Fruit fly (Drosophila melanogaster) whole organism, larva: ENCODE results near the gene CG13247.

ENCODE experiments used
- noc ChIP-seq: fragments of 200-800 bp; sonication (Bioruptor generic); optimal IDR thresholded peaks from 3 replicates; lab custom pipeline; 2019; ENCODE audit warnings: missing biosample characterization, mild to moderate bottlenecking, missing genetic modification characterization, moderate library complexity

CG13247 gene

DNA sequence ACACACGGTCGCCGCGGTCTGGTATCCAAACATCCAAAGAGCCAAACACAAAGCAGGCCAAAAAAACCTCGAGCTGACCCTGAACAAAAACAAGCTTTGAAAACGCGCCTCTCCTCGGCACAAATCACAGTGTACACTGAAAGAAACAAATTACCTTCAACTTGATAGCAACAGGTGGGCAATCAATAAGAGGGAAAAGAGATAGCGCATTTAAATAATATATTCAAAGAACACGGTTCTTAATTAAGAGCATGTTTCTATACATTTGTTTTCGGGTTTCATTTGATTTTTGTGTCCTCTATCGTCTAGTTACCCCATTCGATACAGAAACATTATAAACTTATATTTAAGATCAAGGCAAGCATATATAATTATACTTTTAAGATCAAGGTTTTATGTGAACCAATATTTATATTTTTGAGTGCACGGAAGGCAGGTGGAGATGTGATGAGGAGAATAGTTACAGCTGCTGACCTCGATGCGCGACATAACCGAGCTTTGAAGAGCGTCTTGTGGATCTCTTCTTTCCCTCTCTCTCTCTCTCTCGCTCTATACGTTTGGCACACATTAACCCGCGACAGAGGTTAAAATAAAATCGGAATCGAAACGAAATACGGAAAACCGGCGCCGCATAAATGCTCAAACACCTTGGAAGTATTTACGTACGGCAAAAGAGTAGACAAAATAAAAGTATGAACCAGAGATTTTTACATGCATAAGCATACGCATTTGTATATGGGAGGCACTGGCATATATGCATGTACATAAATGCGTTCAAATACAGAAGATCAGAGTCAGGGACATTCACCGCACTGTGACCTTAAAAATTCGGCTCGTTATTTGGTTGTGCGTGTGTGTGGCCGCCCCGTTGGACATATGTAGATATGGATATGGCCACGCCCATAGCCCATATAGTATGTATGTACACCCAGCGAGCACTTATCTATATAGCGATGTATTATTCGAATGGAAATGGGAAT lies 28.4 kb downstream of the CG13247 start:
- TF ChIP-seq noc (tag; lab: Kevin White, UChicago): peak; percentile 75

- TF ChIP-seq noc (tag; lab: Kevin White, UChicago): peak; percentile 83
Observed at dm6 chr3L:20399550-20400109, 29.5 kb downstream of the CG13247 start.

DNA sequence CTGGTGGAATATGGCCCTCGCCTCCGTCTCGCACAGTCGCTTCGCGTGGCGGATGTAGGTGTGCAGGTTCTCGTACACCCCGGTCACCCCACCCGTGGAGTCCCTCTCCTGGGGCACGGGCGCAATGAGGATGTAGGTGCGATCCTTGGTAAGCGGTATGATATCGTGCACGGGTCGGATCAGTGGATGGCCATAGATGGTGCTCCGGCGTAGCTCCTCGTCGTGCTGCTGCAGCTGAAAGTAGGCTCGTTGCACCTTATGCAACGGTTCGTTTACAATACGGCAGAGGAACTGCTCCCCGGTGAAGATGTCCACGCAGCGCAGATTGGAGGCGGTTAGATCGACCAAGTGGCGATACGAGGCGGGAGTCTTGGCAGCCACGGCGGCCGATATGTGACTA lies 30.4 kb downstream of the CG13247 start:
- no peak for TF ChIP-seq noc (tag; lab: Kevin White, UChicago)

DNA sequence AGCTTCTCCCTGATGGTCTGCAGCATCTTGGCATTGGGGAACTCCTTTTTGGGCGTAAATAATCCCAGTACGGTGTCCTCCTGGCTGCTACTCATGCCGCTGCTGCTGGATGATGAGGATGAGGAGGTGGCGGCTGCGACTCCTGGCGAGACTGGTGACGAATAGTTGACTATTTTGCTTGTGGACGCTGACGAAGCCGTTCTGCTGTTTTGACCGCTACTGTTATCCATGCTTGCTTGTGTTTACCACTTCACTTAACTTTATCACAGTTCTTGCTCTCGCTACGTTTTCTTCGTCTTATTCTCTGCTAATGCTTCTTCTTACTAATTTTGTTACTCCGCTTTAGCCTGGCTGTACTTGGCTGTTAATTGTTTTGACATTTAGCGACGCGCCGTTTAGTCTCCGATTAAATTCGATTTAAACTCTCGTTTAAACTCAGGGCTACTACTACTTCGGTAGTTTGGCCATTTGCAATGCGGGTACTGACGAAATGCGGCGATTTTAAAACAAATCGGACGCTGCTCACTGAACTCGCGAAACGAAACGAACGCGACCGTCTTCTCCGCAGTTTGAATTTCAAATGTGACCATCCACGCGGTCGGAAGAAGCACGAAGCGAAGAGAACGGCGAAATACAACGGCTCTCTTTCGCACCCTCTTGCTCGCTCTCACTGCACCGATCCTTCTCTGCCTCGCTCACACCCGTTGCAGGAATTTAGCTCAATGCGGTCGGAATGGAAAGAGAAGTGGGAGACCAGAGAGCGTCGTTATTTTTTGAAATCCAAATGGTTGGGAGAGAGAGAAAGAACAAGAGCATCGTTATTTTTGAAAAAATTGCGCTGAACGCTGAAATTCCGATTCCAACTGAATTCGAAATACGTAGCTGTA lies 31.2 kb downstream of the CG13247 start, which contains the start of gene trbl:
Gene trbl (minus strand): TSS at position 584 of the 887 bp plus-strand sequence.
- no peak for TF ChIP-seq noc (tag; lab: Kevin White, UChicago)

dm6 chr3L:20402665-20403492 lies 32.8 kb downstream of the CG13247 start:
- no peak for TF ChIP-seq noc (tag; lab: Kevin White, UChicago)

DNA sequence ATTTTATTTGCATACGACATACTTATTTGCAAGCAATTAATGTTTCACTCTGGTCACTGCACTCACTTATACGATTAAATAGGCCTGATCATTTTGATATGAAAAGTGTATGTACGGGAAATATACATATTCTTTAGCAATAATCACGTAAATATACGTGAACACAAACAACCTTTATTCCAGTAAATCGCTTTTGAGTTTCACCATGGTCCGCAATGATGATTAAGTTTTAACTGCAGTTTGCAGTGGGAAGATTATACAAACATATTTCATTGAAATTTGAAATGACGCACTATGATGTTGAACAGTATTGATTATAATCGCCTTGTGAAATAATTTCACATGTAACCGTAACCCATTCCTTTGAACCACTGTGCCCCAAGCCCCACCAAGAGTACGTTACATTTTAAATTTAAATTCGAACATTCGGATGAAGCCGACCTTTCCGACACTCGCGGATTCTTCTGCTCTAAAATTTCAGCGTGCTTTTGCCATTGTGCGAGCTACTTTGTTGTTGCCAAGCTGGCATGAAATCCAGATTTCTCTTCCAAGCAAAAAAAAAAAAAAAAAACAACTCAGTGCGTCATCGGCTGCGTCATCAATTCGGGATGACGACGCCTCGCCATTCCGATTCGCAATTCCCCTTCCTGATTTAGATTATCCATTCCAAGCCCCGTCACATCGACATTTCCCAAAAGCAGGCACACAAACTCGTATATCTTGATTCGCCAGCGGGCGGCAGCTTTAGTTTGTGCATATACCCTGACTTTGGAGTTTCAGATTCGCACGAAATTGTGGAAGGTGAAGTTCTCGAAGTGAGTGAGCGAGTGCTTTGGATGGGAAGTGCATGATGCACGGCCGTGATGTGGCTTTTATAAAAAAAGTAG lies 33.6 kb downstream of the CG13247 start:
- no peak for TF ChIP-seq noc (tag; lab: Kevin White, UChicago)

dm6 chr3L:20404515-20404914 lies 34.4 kb downstream of the CG13247 start:
- TF ChIP-seq noc (tag; lab: Kevin White, UChicago): no peak

DNA sequence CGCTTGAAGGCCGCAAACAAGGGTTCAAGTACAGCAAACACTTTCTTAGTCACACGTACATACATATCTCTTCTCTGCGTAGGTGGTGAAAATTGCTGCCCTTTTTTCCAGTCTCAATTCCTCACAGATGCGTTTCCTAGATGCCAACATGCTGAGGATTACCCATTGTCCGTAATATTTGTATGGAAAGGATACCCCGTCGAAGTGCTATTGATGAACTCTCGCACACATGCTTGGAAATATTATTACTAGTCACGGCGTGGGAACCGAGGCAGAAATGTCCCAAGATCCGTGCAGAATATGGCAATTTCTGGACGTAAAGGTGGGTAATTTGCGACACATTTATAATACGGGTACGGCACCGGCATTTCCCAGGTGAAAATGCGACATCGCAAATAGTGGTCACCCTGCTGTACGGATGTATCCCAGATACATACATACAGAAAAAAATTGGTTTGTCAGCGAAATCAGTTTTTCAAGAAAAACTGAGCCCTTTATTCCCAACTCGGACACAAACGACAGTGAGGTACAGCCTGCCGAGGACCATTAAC lies 35.3 kb downstream of the CG13247 start:
- TF ChIP-seq noc (tag; lab: Kevin White, UChicago): no peak

DNA sequence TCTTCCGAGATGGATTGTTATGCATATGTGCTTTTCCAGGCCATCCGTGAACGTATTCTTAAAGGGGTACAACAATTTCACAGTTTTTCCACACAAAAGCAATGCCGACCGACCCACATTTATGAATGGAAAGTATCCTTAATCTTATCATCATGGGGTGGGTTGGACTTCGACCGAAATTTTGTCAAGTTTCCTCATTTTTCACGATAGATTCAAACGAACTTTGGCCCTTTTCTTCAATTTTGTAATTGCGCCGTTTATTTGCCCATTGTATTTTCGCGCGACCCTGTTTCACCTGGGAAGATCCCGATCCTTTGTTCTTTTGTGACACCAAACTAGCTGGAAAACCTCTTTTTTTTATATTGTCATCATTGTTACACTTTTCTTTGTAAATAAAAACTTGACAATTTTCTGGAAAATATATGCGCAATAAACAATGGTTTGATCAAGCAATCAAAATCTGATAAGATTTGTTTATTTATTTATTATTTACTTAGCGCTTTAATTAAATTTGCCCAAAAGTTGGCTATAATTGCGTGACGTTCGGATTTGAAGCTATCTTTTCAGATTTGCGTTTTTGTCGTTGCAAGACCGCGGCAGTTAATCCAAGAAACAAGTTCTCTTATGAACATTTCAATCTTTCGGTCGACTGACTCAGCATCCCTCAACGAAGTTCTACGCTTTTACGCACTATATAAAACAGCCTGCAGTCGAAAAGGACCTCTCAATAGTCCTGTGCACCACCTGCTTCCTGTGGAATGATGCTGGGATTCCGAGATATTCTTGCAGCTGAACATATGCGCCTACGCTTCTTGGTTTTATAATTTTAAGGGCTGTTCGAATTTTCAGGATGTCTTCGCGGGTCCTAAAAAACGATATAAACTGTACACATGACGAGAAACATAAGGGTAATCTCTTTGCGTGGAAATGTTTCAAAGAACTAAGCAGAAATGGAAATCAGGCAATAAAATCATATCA lies 36.1 kb downstream of the CG13247 start:
- no peak for TF ChIP-seq noc (tag; lab: Kevin White, UChicago)

dm6 chr3L:20410345-20410744 lies 40.2 kb downstream of the CG13247 start, which contains the start of gene CG13248:
TSS of gene CG13248 (minus strand) at chr3L:20410566.
- TF ChIP-seq noc (tag; lab: Kevin White, UChicago): no peak

DNA sequence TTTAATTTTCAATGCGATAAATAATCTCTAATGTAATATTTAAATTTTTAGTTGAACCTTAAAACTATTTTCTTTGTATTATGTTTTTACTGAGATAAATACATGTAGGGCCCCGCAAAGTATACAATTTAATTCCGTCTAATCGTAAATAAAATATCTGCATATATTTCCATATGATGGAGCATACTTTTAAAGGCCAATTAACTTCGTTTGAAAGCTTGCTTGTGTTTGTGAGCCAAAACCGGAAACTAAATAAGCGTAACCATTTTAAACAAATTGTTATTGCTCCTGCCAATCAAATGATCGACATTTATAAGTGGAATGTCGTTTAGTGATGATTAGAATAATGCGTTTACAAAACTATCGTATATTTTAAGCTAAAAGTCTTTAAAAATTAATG lies 40.7 kb downstream of the CG13247 start:
- TF ChIP-seq noc (tag; lab: Kevin White, UChicago): no peak

dm6 chr3L:20413304-20413703 lies 43.2 kb downstream of the CG13247 start, which contains the start of gene zye:
TSS of gene zye (plus strand) at chr3L:20413604.
- no peak for TF ChIP-seq noc (tag; lab: Kevin White, UChicago)
